Fruit fly (Drosophila melanogaster) whole organism, pupa: ENCODE results near the gene neo.

Experiments used
- CG10348 ChIP-seq: fragments of 200-800 bp; sonication (Bioruptor generic); IDR thresholded peaks from 2 replicates; pipeline ENCODE4 v1.3.6; 2022; ENCODE audit warnings: missing biosample characterization, missing genetic modification characterization
- CG12605 ChIP-seq: fragments of 200-800 bp; sonication (Bioruptor generic); IDR thresholded peaks from 2 replicates; pipeline ENCODE4 v1.3.6; 2022; ENCODE audit warnings: missing biosample characterization, missing genetic modification characterization
- CG13204 ChIP-seq: fragments of 200-800 bp; sonication (Bioruptor generic); optimal IDR thresholded peaks from 2 replicates; lab custom pipeline; 2018; ENCODE audit warnings: missing biosample characterization, mild to moderate bottlenecking, missing genetic modification characterization, moderate library complexity
- CG14655 ChIP-seq: fragments of 200-800 bp; sonication (Bioruptor generic); optimal IDR thresholded peaks from 3 replicates; lab custom pipeline; 2017; ENCODE audit warnings: mild to moderate bottlenecking, missing biosample characterization, missing genetic modification reagents, missing genetic modification characterization
- CG15710 ChIP-seq: fragments of 200-800 bp; sonication (Bioruptor generic); optimal IDR thresholded peaks from 2 replicates; lab custom pipeline; 2018; ENCODE audit warnings: missing biosample characterization, mild to moderate bottlenecking, missing genetic modification characterization, moderate library complexity
- CG17806 ChIP-seq: fragments of 200-800 bp; sonication (Bioruptor generic); optimal IDR thresholded peaks from 2 replicates; lab custom pipeline; 2018; ENCODE audit warnings: missing biosample characterization, mild to moderate bottlenecking, missing genetic modification characterization, moderate library complexity
- CG32121 ChIP-seq: fragments of 200-800 bp; sonication (Bioruptor generic); IDR thresholded peaks from 2 replicates; pipeline ENCODE4 v1.3.6; 2022; ENCODE audit warnings: missing biosample characterization, missing genetic modification characterization
- CG34367 ChIP-seq: fragments of 200-800 bp; sonication (Bioruptor generic); optimal IDR thresholded peaks from 2 replicates; lab custom pipeline; 2018; ENCODE audit warnings: missing biosample characterization, mild to moderate bottlenecking, missing genetic modification characterization
- CG4496 ChIP-seq: fragments of 200-800 bp; sonication (Bioruptor generic); IDR thresholded peaks from 3 replicates; pipeline ENCODE4 v1.3.6; 2022; ENCODE audit warnings: missing biosample characterization, missing genetic modification characterization
- CG8159 ChIP-seq: fragments of 200-800 bp; sonication (Bioruptor generic); optimal IDR thresholded peaks from 3 replicates; lab custom pipeline; 2018; ENCODE audit warnings: missing biosample characterization, mild to moderate bottlenecking, missing genetic modification characterization, moderate library complexity
- CG8301 ChIP-seq: fragments of 200-800 bp; sonication (Bioruptor generic); optimal IDR thresholded peaks from 2 replicates; lab custom pipeline; 2018; ENCODE audit warnings: missing biosample characterization, mild to moderate bottlenecking, missing genetic modification characterization
- CG9948 ChIP-seq: fragments of 200-800 bp; sonication (Bioruptor generic); optimal IDR thresholded peaks from 2 replicates; lab custom pipeline; 2018; ENCODE audit warnings: missing biosample characterization, mild to moderate bottlenecking, missing genetic modification characterization, moderate library complexity
- D1 ChIP-seq: fragments of 200-800 bp; sonication (Bioruptor generic); optimal IDR thresholded peaks from 2 replicates; lab custom pipeline; 2018; ENCODE audit warnings: missing biosample characterization, mild to moderate bottlenecking, missing genetic modification characterization, moderate library complexity
- EcR ChIP-seq: fragments of 200-800 bp; sonication (Bioruptor generic); optimal IDR thresholded peaks from 3 replicates; lab custom pipeline; 2019; ENCODE audit warnings: missing biosample characterization, missing genetic modification characterization, mild to moderate bottlenecking, moderate library complexity, missing genetic modification reagents
- Ets98B ChIP-seq: fragments of 200-800 bp; sonication (Bioruptor generic); IDR thresholded peaks from 2 replicates; pipeline ENCODE4 v1.3.6; 2022; ENCODE audit warnings: missing biosample characterization, missing genetic modification characterization
- Pif1A ChIP-seq: fragments of 200-800 bp; sonication (Bioruptor generic); optimal IDR thresholded peaks from 3 replicates; lab custom pipeline; 2016; ENCODE audit warnings: missing biosample characterization, missing genetic modification characterization
- Pif1B ChIP-seq: fragments of 200-800 bp; sonication (Bioruptor generic); optimal IDR thresholded peaks from 3 replicates; lab custom pipeline; 2016; ENCODE audit warnings: missing biosample characterization, missing genetic modification characterization
- Snoo ChIP-seq: fragments of 200-800 bp; sonication (Bioruptor generic); optimal IDR thresholded peaks from 3 replicates; lab custom pipeline; 2017; ENCODE audit warnings: missing biosample characterization, mild to moderate bottlenecking, missing genetic modification characterization, inconsistent platforms
- fd96Ca ChIP-seq: fragments of 200-800 bp; sonication (Bioruptor generic); IDR thresholded peaks from 3 replicates; pipeline ENCODE4 v1.3.6; 2022; ENCODE audit warnings: missing biosample characterization, missing genetic modification characterization
- gl ChIP-seq: fragments of 200-800 bp; sonication (Bioruptor generic); optimal IDR thresholded peaks from 2 replicates; lab custom pipeline; 2018; ENCODE audit warnings: missing biosample characterization, mild to moderate bottlenecking, missing genetic modification characterization
- rn ChIP-seq: fragments of 200-800 bp; sonication (Bioruptor generic); IDR thresholded peaks from 2 replicates; pipeline ENCODE4 v1.3.6; 2022; ENCODE audit warnings: missing biosample characterization, missing genetic modification characterization

The neo gene

DNA sequence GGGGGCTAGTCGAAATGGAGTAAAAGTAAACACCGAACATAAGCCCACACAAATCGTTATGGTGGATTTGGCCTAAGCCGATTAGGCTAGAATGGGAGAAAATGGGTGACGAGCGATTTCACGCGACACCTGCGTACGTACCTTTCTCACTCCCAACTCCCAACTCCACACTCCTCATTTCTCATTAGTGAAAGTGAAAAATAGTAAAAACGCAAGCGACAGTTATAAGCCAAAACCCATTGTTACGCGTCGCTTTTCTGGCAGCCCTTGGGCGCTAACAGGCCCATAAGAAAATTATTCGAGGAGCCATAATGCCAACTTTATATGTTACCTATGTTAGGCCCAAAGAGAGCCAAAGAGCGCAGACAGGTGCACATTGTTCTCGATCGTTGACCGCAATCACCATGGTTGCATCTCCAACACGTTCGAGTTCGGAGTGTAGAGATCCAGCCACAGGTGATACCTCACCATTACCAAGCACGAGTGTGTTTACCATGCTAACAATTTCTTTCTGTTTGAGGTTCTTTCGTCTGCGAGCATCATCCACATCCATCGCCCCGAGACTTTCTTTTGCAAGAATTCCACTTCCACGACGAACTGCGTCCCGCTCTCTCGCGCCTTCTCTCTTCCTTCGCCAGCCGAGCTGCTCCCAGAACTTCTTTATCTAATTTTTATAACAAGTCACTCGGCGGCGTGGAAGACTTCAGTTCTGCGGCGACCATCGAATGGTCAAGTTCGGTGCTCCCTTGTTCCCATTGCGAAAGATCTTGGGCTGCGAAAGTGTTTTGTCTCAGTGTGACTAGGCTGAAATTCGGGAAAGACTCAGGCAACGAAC lies at the start of gene neo:
Gene neo, plus strand, starts transcription at position 698 of the 835 bp plus-strand sequence.
- TF ChIP-seq CG10348 (GFP tag; lab: Robert Waterston, UW) (no peak), EcR (peak; percentile 87)

DNA sequence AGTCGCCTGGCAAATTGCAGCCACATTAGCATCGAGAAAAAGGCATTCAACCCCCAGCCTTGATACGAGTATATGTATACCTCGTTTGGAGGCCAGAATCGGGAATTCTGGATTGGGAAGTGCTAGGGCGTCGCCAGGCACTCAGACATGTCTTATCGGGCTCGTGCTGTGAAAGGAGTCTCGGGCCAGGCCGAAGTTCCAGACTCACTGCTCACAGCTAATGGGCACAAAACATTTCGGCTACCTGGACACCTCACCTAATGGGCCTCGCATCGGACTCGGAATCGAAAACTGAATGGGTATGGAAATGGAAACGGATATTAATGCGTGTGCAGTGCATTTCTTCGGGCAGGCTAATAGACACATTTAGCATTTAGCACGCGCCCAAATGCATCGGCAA lies 48.0 kb upstream of the neo start:
- TF ChIP-seq CG34367 (tag; lab: Kevin White, UChicago) (no peak), gl (no peak), D1 (tag; lab: Kevin White, UChicago) (no peak), rn (no peak), fd96Ca (GFP tag; lab: Robert Waterston, UW) (no peak), CG13204 (no peak), CG14655 (GFP tag; lab: Kevin White, UChicago) (no peak)

DNA sequence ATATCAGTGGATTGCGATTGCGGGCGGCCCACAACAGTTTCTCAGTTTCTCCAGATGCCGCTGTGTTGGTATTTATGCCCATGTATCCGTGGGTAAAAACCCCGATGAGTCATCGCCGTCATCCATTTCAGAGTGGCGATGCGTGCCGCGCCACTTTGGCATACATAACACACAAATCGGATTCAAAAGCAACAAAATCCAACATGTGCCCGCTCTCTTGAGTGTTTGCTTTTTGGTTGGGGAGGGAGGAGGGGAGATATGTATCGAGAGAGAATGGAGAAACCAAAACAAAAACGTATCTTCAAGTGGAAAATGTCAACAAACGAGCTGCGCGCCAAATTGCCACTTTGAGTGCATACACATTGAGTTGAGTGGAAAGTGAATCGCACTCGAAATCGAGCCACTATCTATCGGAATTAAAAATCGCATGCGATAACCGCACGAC lies 47.3 kb upstream of the neo start:
- no peak for TF ChIP-seq CG10348 (GFP tag; lab: Robert Waterston, UW)
- 0 out of 3 replicates have a peak, but pooled peaks have one; percentile 37 for TF ChIP-seq fd96Ca (GFP tag; lab: Robert Waterston, UW)
- TF ChIP-seq EcR = peak; percentile 83
- TF ChIP-seq CG12605 = peak; percentile 49

- TF ChIP-seq CG8301 (tag; lab: Kevin White, UChicago) (peak; percentile 32), CG34367 (tag; lab: Kevin White, UChicago) (no peak), fd96Ca (GFP tag; lab: Robert Waterston, UW) (no peak), CG14655 (GFP tag; lab: Kevin White, UChicago) (peak; percentile 73), CG15710 (tag; lab: Kevin White, UChicago) (peak; percentile 13), CG8159 (tag; lab: Kevin White, UChicago) (peak; percentile 67), Ets98B (GFP tag; lab: Robert Waterston, UW) (0 out of 2 replicates have a peak, but pooled peaks have one; percentile 37), CG9948 (tag; lab: Kevin White, UChicago) (peak; percentile 32), CG4496 (GFP tag; lab: Robert Waterston, UW) (peak; percentile 35; the same call in 1 of the 3 replicates), gl (no peak), Snoo (tag; lab: Kevin White, UChicago) (peak; percentile 23)
These were observed 46.7 kb upstream of the neo start for dm6 chr3R:29772090-29772794.

- no peak for TF ChIP-seq Pif1B
- TF ChIP-seq rn = peak; percentile 33; the same call in 1 of the 2 replicates
- no peak for TF ChIP-seq Snoo (tag; lab: Kevin White, UChicago)
- TF ChIP-seq EcR = peak; percentile 84
- TF ChIP-seq CG10348 (GFP tag; lab: Robert Waterston, UW) = peak; percentile 54
- no peak for TF ChIP-seq CG14655 (GFP tag; lab: Kevin White, UChicago)
- peak; percentile 19 for TF ChIP-seq CG15710 (tag; lab: Kevin White, UChicago)
- TF ChIP-seq CG8301 (tag; lab: Kevin White, UChicago) = no peak
- TF ChIP-seq CG34367 (tag; lab: Kevin White, UChicago) = no peak
- peak; percentile 41 for TF ChIP-seq gl
- TF ChIP-seq CG32121 (GFP tag; lab: Robert Waterston, UW) = peak; percentile 78
- no peak for TF ChIP-seq Pif1A (GFP tag; lab: Kevin White, UChicago)
- TF ChIP-seq fd96Ca (GFP tag; lab: Robert Waterston, UW) = peak; percentile 51; the same call in 2 of the 3 replicates
- TF ChIP-seq CG4496 (GFP tag; lab: Robert Waterston, UW) = no peak; the same call in 2 of the 3 replicates
- peak; percentile 68 for TF ChIP-seq CG12605
- TF ChIP-seq CG9948 (tag; lab: Kevin White, UChicago) = no peak
- no peak for TF ChIP-seq D1 (tag; lab: Kevin White, UChicago)
- no peak for TF ChIP-seq CG17806 (tag; lab: Kevin White, UChicago)
- TF ChIP-seq CG8159 (tag; lab: Kevin White, UChicago) = no peak
- peak; percentile 70 for TF ChIP-seq Ets98B (GFP tag; lab: Robert Waterston, UW)
- peak; percentile 99 for TF ChIP-seq CG13204
These were observed 46.1 kb upstream of the neo start for dm6 chr3R:29772795-29773331.

DNA sequence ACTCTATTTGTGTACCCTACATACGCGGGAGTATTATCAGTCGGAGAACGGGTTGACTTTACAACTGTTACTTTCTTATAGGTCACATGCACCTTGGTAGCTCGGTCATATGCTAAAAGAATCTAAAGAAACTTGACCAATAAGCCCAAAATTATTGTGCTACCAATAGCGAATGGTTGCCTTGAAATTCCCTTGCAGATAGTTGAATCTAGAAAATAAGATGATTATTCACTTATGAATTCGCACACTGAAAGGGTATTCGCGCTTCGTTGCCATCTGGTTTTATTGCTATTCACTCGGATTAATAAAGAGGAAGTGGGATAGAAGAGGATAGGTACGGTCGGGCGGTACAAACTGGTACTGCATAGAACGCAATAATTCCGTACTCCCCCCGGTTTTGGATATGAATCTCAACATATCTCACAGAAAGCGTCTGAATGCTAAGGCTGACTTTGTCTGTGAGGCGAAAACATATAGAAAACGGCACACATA lies 45.1 kb upstream of the neo start:
- TF ChIP-seq CG8159 (tag; lab: Kevin White, UChicago) (peak; percentile 83), CG9948 (tag; lab: Kevin White, UChicago) (peak; percentile 74), CG14655 (GFP tag; lab: Kevin White, UChicago) (peak; percentile 84), Pif1A (GFP tag; lab: Kevin White, UChicago) (peak; percentile 82), CG10348 (GFP tag; lab: Robert Waterston, UW) (peak; percentile 42), CG13204 (peak; percentile 53), CG15710 (tag; lab: Kevin White, UChicago) (peak; percentile 86), CG8301 (tag; lab: Kevin White, UChicago) (peak; percentile 80), CG34367 (tag; lab: Kevin White, UChicago) (peak; percentile 78), EcR (no peak), gl (peak; percentile 50), Pif1B (peak; percentile 70), CG4496 (GFP tag; lab: Robert Waterston, UW) (peak; percentile 78; the same call in 2 of the 3 replicates), Snoo (tag; lab: Kevin White, UChicago) (peak; percentile 4), CG17806 (tag; lab: Kevin White, UChicago) (peak; percentile 68), CG32121 (GFP tag; lab: Robert Waterston, UW) (peak; percentile 78), D1 (tag; lab: Kevin White, UChicago) (no peak), fd96Ca (GFP tag; lab: Robert Waterston, UW) (peak; percentile 86), CG12605 (no peak), Ets98B (GFP tag; lab: Robert Waterston, UW) (peak; percentile 43; the same call in 1 of the 2 replicates), rn (peak; percentile 67; the same call in 1 of the 2 replicates)
